Worm (Caenorhabditis elegans) whole organism, late embryonic: ENCODE measurements around the gene F46B3.1.

Experiments
- F13H6.1 ChIP-seq: sonication (generic microtip); optimal IDR thresholded peaks from 2 replicates; lab custom pipeline; 2016; ENCODE audit warnings: missing genetic modification characterization, missing compliant biosample characterization
- ama-1 ChIP-seq: fragments of 150-350 bp; optimal IDR thresholded peaks from 2 replicates; lab custom pipeline; 2014
- ceh-9 ChIP-seq: sonication (generic microtip); optimal IDR thresholded peaks from 2 replicates; lab custom pipeline; 2016; ENCODE audit warnings: mild to moderate bottlenecking, missing genetic modification characterization, inconsistent platforms, missing compliant biosample characterization
- dmd-4 ChIP-seq: sonication (generic microtip); optimal IDR thresholded peaks from 2 replicates; lab custom pipeline; 2016; ENCODE audit warnings: borderline replicate concordance, missing genetic modification characterization, missing compliant biosample characterization
- eyg-1 ChIP-seq: sonication (generic microtip); optimal IDR thresholded peaks from 2 replicates; lab custom pipeline; 2016; ENCODE audit warnings: missing genotype, missing genetic modification characterization, missing compliant biosample characterization
- gmeb-2 ChIP-seq: sonication (generic microtip); optimal IDR thresholded peaks from 2 replicates; lab custom pipeline; 2016; ENCODE audit warnings: missing genetic modification characterization, inconsistent platforms, missing compliant biosample characterization
- nhr-11 ChIP-seq: fragments of 150-350 bp; optimal IDR thresholded peaks from 2 replicates; lab custom pipeline; 2014; ENCODE audit warnings: missing biosample characterization, missing genetic modification characterization
- tbx-2 ChIP-seq: sonication (generic microtip); optimal IDR thresholded peaks from 2 replicates; lab custom pipeline; 2016; ENCODE audit warnings: missing genetic modification characterization, missing compliant biosample characterization
- zip-5 ChIP-seq: sonication (generic microtip); optimal IDR thresholded peaks from 2 replicates; lab custom pipeline; 2016; ENCODE audit warnings: missing genetic modification characterization, missing compliant biosample characterization

ce11 chrV:20645479-20645878, 48.5 kb upstream of the F46B3.1 start:
- TF ChIP-seq eyg-1 (tag; lab: Kevin White, UChicago): no peak
- no peak for TF ChIP-seq nhr-11 (tag; lab: Kevin White, UChicago)
- TF ChIP-seq ceh-9: no peak
- TF ChIP-seq ama-1 (lab: Kevin White, UChicago): no peak
- TF ChIP-seq gmeb-2 (tag; lab: Kevin White, UChicago): no peak
- TF ChIP-seq dmd-4 (tag; lab: Kevin White, UChicago): no peak
- no peak for TF ChIP-seq zip-5 (tag; lab: Kevin White, UChicago)
- no peak for TF ChIP-seq F13H6.1
- TF ChIP-seq tbx-2 (tag; lab: Kevin White, UChicago): no peak
